Fruit fly (Drosophila melanogaster) ovary, adult (tissue): Measurements from ENCODE around the gene loj.

Source experiments
- CG17801 ChIP-seq: fragments of 200-800 bp; optimal IDR thresholded peaks from 2 replicates; lab custom pipeline; 2019; ENCODE audit warnings: missing biosample characterization, mild to moderate bottlenecking, missing genetic modification characterization, moderate library complexity; ENCODE audit not compliant: partially characterized antibody

The loj gene

DNA sequence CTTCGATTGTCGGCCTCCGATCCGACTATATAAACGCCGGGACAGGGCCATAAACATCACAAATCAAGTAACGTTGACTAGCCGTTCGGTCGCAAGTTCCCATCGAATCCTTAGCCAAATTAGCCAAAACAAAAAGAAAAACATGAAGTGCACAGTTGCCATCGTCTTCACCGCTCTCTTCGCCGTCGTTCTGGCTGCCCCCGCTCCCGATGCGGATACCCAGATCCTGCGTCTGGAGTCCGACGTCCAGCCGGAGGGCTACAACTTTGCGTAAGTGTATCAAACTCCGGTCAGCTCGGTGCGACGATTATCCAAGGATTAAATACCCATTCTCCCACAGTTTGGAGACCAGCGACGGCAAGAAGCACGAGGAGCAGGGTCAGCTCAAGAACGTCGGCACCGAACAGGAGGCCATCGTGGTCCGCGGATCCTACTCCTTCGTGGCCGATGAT, 50.0 kb downstream of the loj start, which contains the start of gene Lcp65Ac:
Lcp65Ac (plus strand) TSS at position 51 of the 452 bp plus-strand sequence.
- no peak for TF ChIP-seq CG17801 (GFP tag; lab: Kevin White, UChicago)
